Worm (Caenorhabditis elegans): ENCODE results near the gene F22B7.3.
A peak's percentile ranks its signal among the peaks of the same experiment; 100 is the strongest.

Gene F22B7.3

ce11 chrIII:8683679-8684263 lies 35.1 kb downstream of the F22B7.3 start, which contains the start of gene fli-1 (continued):
- TF ChIP-seq T07F8.4 (tag; optimal IDR thresholded peaks at IDR 0.05) = no peak
- peak; percentile 88 for TF ChIP-seq unc-130 (GFP tag; optimal IDR thresholded peaks at IDR 0.05)
- no peak for TF ChIP-seq unc-62 (GFP tag; optimal IDR thresholded peaks at IDR 0.05)
- no peak; the same call in 1 of the 2 replicates for TF ChIP-seq ekl-4 (GFP tag; IDR thresholded peaks at IDR 0.05)
- no peak for TF ChIP-seq F39B2.1 (GFP tag; IDR thresholded peaks at IDR 0.05)
- TF ChIP-seq lsl-1 (GFP tag; optimal IDR thresholded peaks at IDR 0.05) = peak; percentile 74
- peak; percentile 64; the same call in 1 of the 2 replicates for TF ChIP-seq lir-1 (GFP tag; conservative IDR thresholded peaks at IDR 0.05)
- TF ChIP-seq cebp-1 (GFP tag; IDR thresholded peaks at IDR 0.05) = peak; percentile 72; the same call in 1 of the 2 replicates
- peak; percentile 90 for TF ChIP-seq cebp-1 (tag; optimal IDR thresholded peaks at IDR 0.05)
- no peak for TF ChIP-seq F55B11.4 (tag; optimal IDR thresholded peaks at IDR 0.05; ENCODE audit: borderline replicate concordance, insufficient read depth)
- TF ChIP-seq egl-44 (GFP tag; IDR thresholded peaks at IDR 0.05) = no peak
- TF ChIP-seq snpc-1.1 (tag; optimal IDR thresholded peaks at IDR 0.05; ENCODE audit: insufficient read depth) = peak; percentile 1
- TF ChIP-seq repo-1 (tag; optimal IDR thresholded peaks at IDR 0.05) = no peak
- no peak for TF ChIP-seq attf-5 (GFP tag; optimal IDR thresholded peaks at IDR 0.05)
- no peak for TF ChIP-seq die-1 (tag; optimal IDR thresholded peaks at IDR 0.05)
- TF ChIP-seq let-607 (tag; optimal IDR thresholded peaks at IDR 0.05) = no peak
- no peak for TF ChIP-seq snpc-4 (GFP tag; optimal IDR thresholded peaks at IDR 0.05)
- TF ChIP-seq snpc-4 (tag; optimal IDR thresholded peaks at IDR 0.05) = peak in 1 of 4 experiments; percentile 21
- TF ChIP-seq madf-8 (GFP tag; conservative IDR thresholded peaks at IDR 0.05) = peak; percentile 97
- peak; percentile 99 for TF ChIP-seq madf-6 (GFP tag; IDR thresholded peaks at IDR 0.05)
- TF ChIP-seq nhr-179 (tag; optimal IDR thresholded peaks at IDR 0.05) = no peak
- TF ChIP-seq Y79H2A.3 (GFP tag; conservative IDR thresholded peaks at IDR 0.05) = 0 out of 2 replicates have a peak, but pooled peaks have one; percentile 36
- no peak for TF ChIP-seq lag-1 (GFP tag; IDR thresholded peaks at IDR 0.05)
- TF ChIP-seq ztf-25 (GFP tag; IDR thresholded peaks at IDR 0.05) = no peak; the same call in 1 of the 2 replicates
- TF ChIP-seq gei-17 (GFP tag; optimal IDR thresholded peaks at IDR 0.05) = no peak
- TF ChIP-seq tbx-9 (tag; optimal IDR thresholded peaks at IDR 0.05; ENCODE audit: borderline replicate concordance) = no peak
- TF ChIP-seq pha-4 (tag; optimal IDR thresholded peaks at IDR 0.05) = no peak
- TF ChIP-seq sea-2 (GFP tag; IDR thresholded peaks at IDR 0.05) = no peak
- TF ChIP-seq him-1 (tag; optimal IDR thresholded peaks at IDR 0.05) = no peak
- peak; percentile 48 for TF ChIP-seq ztf-18 (tag; optimal IDR thresholded peaks at IDR 0.05)
- no peak for TF ChIP-seq chd-7 (tag; optimal IDR thresholded peaks at IDR 0.05)
- peak; percentile 37; the same call in 1 of the 2 replicates for TF ChIP-seq madf-3 (GFP tag; IDR thresholded peaks at IDR 0.05)
- TF ChIP-seq hmg-1.2 (GFP tag; IDR thresholded peaks at IDR 0.05) = 0 out of 2 replicates have a peak, but pooled peaks have one; percentile 22
- TF ChIP-seq hlh-12 (tag; optimal IDR thresholded peaks at IDR 0.05) = no peak

ce11 chrIII:8684421-8684820 lies 35.7 kb downstream of the F22B7.3 start, which contains the start of gene anmt-1:
Gene anmt-1 (plus strand): TSS chrIII:8684808.
- peak; percentile 35; the same call in 1 of the 2 replicates for TF ChIP-seq hmg-1.2 (GFP tag; IDR thresholded peaks at IDR 0.05)
- TF ChIP-seq bed-1 (GFP tag; IDR thresholded peaks at IDR 0.05) = no peak

- TF ChIP-seq cebp-1 (GFP tag; IDR thresholded peaks at IDR 0.05) (peak; percentile 42; the same call in 1 of the 2 replicates), cebp-1 (tag; optimal IDR thresholded peaks at IDR 0.05) (peak; percentile 53), atf-7 (tag; optimal IDR thresholded peaks at IDR 0.05) (peak; percentile 70), dpff-1 (tag; optimal IDR thresholded peaks at IDR 0.05) (peak; percentile 64), Y53G8AR.9 (GFP tag; conservative IDR thresholded peaks at IDR 0.05) (peak; percentile 66; the same call in 1 of the 2 replicates), let-526 (GFP tag; IDR thresholded peaks at IDR 0.05) (0 out of 2 replicates have a peak, but pooled peaks have one; percentile 24), attf-5 (GFP tag; optimal IDR thresholded peaks at IDR 0.05) (no peak), ztf-26 (tag; optimal IDR thresholded peaks at IDR 0.05) (peak; percentile 55), ccch-3 (GFP tag; optimal IDR thresholded peaks at IDR 0.05) (no peak), F49E8.2 (tag; optimal IDR thresholded peaks at IDR 0.05; ENCODE audit: insufficient read depth) (no peak), mcd-1 (GFP tag; IDR thresholded peaks at IDR 0.05) (peak; percentile 12; the same call in 1 of the 2 replicates), C17E4.6 (GFP tag; IDR thresholded peaks at IDR 0.05) (no peak), F37B4.10 (GFP tag; IDR thresholded peaks at IDR 0.05) (0 out of 2 replicates have a peak, but pooled peaks have one; percentile 65)
Observed at ce11 chrIII:8685590-8686240, 37.0 kb downstream of the F22B7.3 start.

Measured in whole organism, young adult.